Worm (Caenorhabditis elegans) whole organism, L2 larva: ENCODE results near the gene ugt-21.
A peak's percentile ranks its signal among the peaks of the same experiment; 100 is the strongest.

Experiments
- F13H6.1 ChIP-seq: sonication (generic microtip); optimal IDR thresholded peaks from 2 replicates; lab custom pipeline; 2016; ENCODE audit warnings: missing genetic modification characterization, missing compliant biosample characterization
- R02D3.7 ChIP-seq: fragments of 150-350 bp; optimal IDR thresholded peaks from 2 replicates; lab custom pipeline; 2014; ENCODE audit warnings: missing biosample characterization, missing genetic modification characterization
- alr-1 ChIP-seq: fragments of 150-350 bp; optimal IDR thresholded peaks from 2 replicates; lab custom pipeline; 2014; ENCODE audit warnings: missing biosample characterization, missing genetic modification characterization
- ama-1 ChIP-seq: fragments of 150-350 bp; optimal IDR thresholded peaks from 2 replicates; lab custom pipeline; 2018; ENCODE audit warnings: inconsistent platforms
- blmp-1 ChIP-seq: sonication (generic microtip); optimal IDR thresholded peaks from 2 replicates; lab custom pipeline; 2017; ENCODE audit warnings: missing genetic modification characterization, mild to moderate bottlenecking, missing compliant biosample characterization, antibody characterized with exemption, moderate library complexity; ENCODE audit not compliant: insufficient read depth
- ceh-16 ChIP-seq: fragments of 150-350 bp; optimal IDR thresholded peaks from 2 replicates; lab custom pipeline; 2014; ENCODE audit warnings: missing biosample characterization, missing genetic modification characterization
- ceh-82 ChIP-seq: fragments of 150-350 bp; optimal IDR thresholded peaks from 2 replicates; lab custom pipeline; 2014; ENCODE audit warnings: missing biosample characterization, missing genetic modification characterization
- elt-3 ChIP-seq: sonication (generic microtip); optimal IDR thresholded peaks from 2 replicates; lab custom pipeline; 2017; ENCODE audit warnings: missing biosample characterization, missing genetic modification characterization
- fos-1 ChIP-seq: fragments of 150-350 bp; optimal IDR thresholded peaks from 2 replicates; lab custom pipeline; 2014; ENCODE audit warnings: missing biosample characterization, missing genetic modification characterization
- gmeb-1 ChIP-seq: fragments of 150-350 bp; optimal IDR thresholded peaks from 2 replicates; lab custom pipeline; 2014; ENCODE audit warnings: missing biosample characterization, missing genetic modification characterization
- lin-11 ChIP-seq: fragments of 150-350 bp; sonication (generic microtip); optimal IDR thresholded peaks from 2 replicates; lab custom pipeline; 2014; ENCODE audit warnings: missing biosample characterization, missing genetic modification characterization, inconsistent platforms, mixed read lengths
- lin-13 ChIP-seq: fragments of 150-350 bp; optimal IDR thresholded peaks from 2 replicates; lab custom pipeline; 2014; ENCODE audit warnings: missing biosample characterization, missing genetic modification reagents, missing genetic modification characterization
- lsy-2 ChIP-seq, 2 experiments: fragments of 150-350 bp in 1 of 2; sonication (generic microtip) in 1 of 2; optimal IDR thresholded peaks; 2 replicates each; lab custom pipeline; 2014 to 2017; ENCODE audit warnings: missing biosample characterization in 2 of 2, missing genetic modification characterization in 2 of 2
- mab-5 ChIP-seq: fragments of 150-350 bp; optimal IDR thresholded peaks from 2 replicates; lab custom pipeline; 2014; ENCODE audit warnings: missing biosample characterization, missing genetic modification characterization
- mdl-1 ChIP-seq, 2 experiments: fragments of 150-350 bp in 1 of 2; sonication (generic microtip) in 1 of 2; optimal IDR thresholded peaks; 2 replicates each; lab custom pipeline; 2017; ENCODE audit warnings: missing biosample characterization in 2 of 2, missing genetic modification characterization in 2 of 2
- nhr-11 ChIP-seq: fragments of 150-350 bp; optimal IDR thresholded peaks from 2 replicates; lab custom pipeline; 2014; ENCODE audit warnings: missing biosample characterization, missing genetic modification characterization
- nhr-129 ChIP-seq: fragments of 150-350 bp; optimal IDR thresholded peaks from 2 replicates; lab custom pipeline; 2014; ENCODE audit warnings: missing biosample characterization, missing genetic modification characterization
- nhr-21 ChIP-seq: fragments of 150-350 bp; optimal IDR thresholded peaks from 2 replicates; lab custom pipeline; 2014; ENCODE audit warnings: missing biosample characterization, missing genetic modification characterization
- nhr-237 ChIP-seq: fragments of 150-350 bp; optimal IDR thresholded peaks from 2 replicates; lab custom pipeline; 2014; ENCODE audit warnings: missing biosample characterization, missing genetic modification characterization
- nhr-25 ChIP-seq: fragments of 150-350 bp; sonication (generic microtip); optimal IDR thresholded peaks from 3 replicates; lab custom pipeline; 2014; ENCODE audit warnings: missing biosample characterization, missing genetic modification characterization
- nhr-6 ChIP-seq: fragments of 150-350 bp; optimal IDR thresholded peaks from 2 replicates; lab custom pipeline; 2014; ENCODE audit warnings: missing biosample characterization, missing genetic modification characterization
- nhr-77 ChIP-seq: fragments of 150-350 bp; optimal IDR thresholded peaks from 2 replicates; lab custom pipeline; 2014; ENCODE audit warnings: missing biosample characterization, missing genetic modification characterization
- peb-1 ChIP-seq: fragments of 150-350 bp; optimal IDR thresholded peaks from 2 replicates; lab custom pipeline; 2014; ENCODE audit warnings: missing biosample characterization, missing genetic modification characterization
- sem-4 ChIP-seq: fragments of 150-350 bp; optimal IDR thresholded peaks from 2 replicates; lab custom pipeline; 2014; ENCODE audit warnings: missing biosample characterization, missing genetic modification reagents, missing genetic modification characterization
- skn-1 ChIP-seq: sonication (generic microtip); optimal IDR thresholded peaks from 2 replicates; lab custom pipeline; 2017; ENCODE audit warnings: missing biosample characterization, missing genetic modification characterization
- sma-3 ChIP-seq: sonication (generic microtip); optimal IDR thresholded peaks from 2 replicates; lab custom pipeline; 2016; ENCODE audit warnings: missing genetic modification reagents, missing genetic modification characterization, missing compliant biosample characterization
- sma-9 ChIP-seq, 2 experiments: fragments of 150-350 bp in 1 of 2; sonication (generic microtip) in 1 of 2; optimal IDR thresholded peaks; 2 replicates each; lab custom pipeline; 2014 to 2016; ENCODE audit warnings: missing genetic modification characterization in 2 of 2, mild to moderate bottlenecking in 1 of 2, missing biosample characterization in 1 of 2, missing compliant biosample characterization in 1 of 2, missing genetic modification reagents in 1 of 2, moderate library complexity in 1 of 2
- snpc-4 ChIP-seq: fragments of 150-350 bp; optimal IDR thresholded peaks from 2 replicates; lab custom pipeline; 2014; ENCODE audit warnings: missing biosample characterization, missing genetic modification characterization
- unc-39 ChIP-seq: fragments of 150-350 bp; optimal IDR thresholded peaks from 2 replicates; lab custom pipeline; 2014; ENCODE audit warnings: missing biosample characterization, missing genetic modification characterization
- zag-1 ChIP-seq: fragments of 150-350 bp; optimal IDR thresholded peaks from 2 replicates; lab custom pipeline; 2014; ENCODE audit warnings: missing biosample characterization, missing genetic modification characterization
- ztf-1 ChIP-seq: fragments of 200-800 bp; sonication (Bioruptor generic); conservative IDR thresholded peaks from 2 replicates; pipeline ENCODE4 v1.3.6; 2022; ENCODE audit warnings: missing genetic modification characterization, missing compliant biosample characterization
- ztf-4 ChIP-seq: fragments of 150-350 bp; optimal IDR thresholded peaks from 2 replicates; lab custom pipeline; 2014; ENCODE audit warnings: missing biosample characterization, missing genetic modification characterization

ugt-21 gene

ce11 chrIV:9477135-9477928 is 22.8 kb upstream of the ugt-21 start, which contains the start of gene wrt-3 (continued):
- peak; percentile 51 for TF ChIP-seq nhr-129 (tag; lab: Kevin White, UChicago)
- peak; percentile 22 for TF ChIP-seq ceh-16 (tag; lab: Kevin White, UChicago)
- no peak for TF ChIP-seq alr-1
- TF ChIP-seq gmeb-1 (tag; lab: Kevin White, UChicago): no peak
- TF ChIP-seq ztf-4 (tag; lab: Kevin White, UChicago): no peak
- TF ChIP-seq lsy-2 (tag; optimal IDR thresholded peaks at IDR 0.05; lab: Kevin White, UChicago): no peak
- no peak for TF ChIP-seq zag-1
- TF ChIP-seq nhr-21 (tag; lab: Kevin White, UChicago): peak; percentile 65
- TF ChIP-seq ceh-82 (tag; lab: Kevin White, UChicago): no peak
- TF ChIP-seq blmp-1 (tag; lab: Kevin White, UChicago): peak; percentile 44
- TF ChIP-seq lin-11: no peak
- TF ChIP-seq F13H6.1 (tag; lab: Kevin White, UChicago): no peak
- TF ChIP-seq mab-5 (tag; lab: Kevin White, UChicago): peak; percentile 13
- no peak for TF ChIP-seq elt-3 (tag; lab: Kevin White, UChicago)
- TF ChIP-seq nhr-6 (tag; lab: Kevin White, UChicago): no peak

ce11 chrIV:9480936-9481335 is 19.2 kb upstream of the ugt-21 start, which contains the start of gene cng-3:
cng-3 (minus strand) TSS chrIV:9481037.
- no peak for TF ChIP-seq lin-13 (GFP tag; lab: Kevin White, UChicago)

- TF ChIP-seq sem-4 (no peak), gmeb-1 (tag; lab: Kevin White, UChicago) (no peak), ama-1 (lab: Kevin White, UChicago) (no peak), nhr-237 (tag; lab: Kevin White, UChicago) (no peak), nhr-11 (no peak), snpc-4 (no peak), zag-1 (no peak), R02D3.7 (tag; lab: Kevin White, UChicago) (no peak), ztf-1 (no peak), nhr-77 (tag; lab: Kevin White, UChicago) (no peak), ceh-82 (tag; lab: Kevin White, UChicago) (no peak), unc-39 (no peak), nhr-25 (tag; lab: Kevin White, UChicago) (no peak), elt-3 (tag; lab: Kevin White, UChicago) (no peak), peb-1 (tag; lab: Kevin White, UChicago) (no peak), F13H6.1 (tag; lab: Kevin White, UChicago) (no peak), skn-1 (tag; lab: Kevin White, UChicago) (no peak), ceh-16 (tag; lab: Kevin White, UChicago) (no peak)
Observed at ce11 chrIV:9485040-9485439, 15.1 kb upstream of the ugt-21 start, which contains the start of gene gadr-2. gadr-2 (minus strand) TSS chrIV:9485140.

- TF ChIP-seq sma-3 (no peak), fos-1 (tag; lab: Kevin White, UChicago) (no peak), F13H6.1 (tag; lab: Kevin White, UChicago) (no peak)
Observed at ce11 chrIV:9485972-9486371, 14.1 kb upstream of the ugt-21 start, which contains the start of gene sru-2. sru-2 (plus strand) TSS chrIV:9486272.

ce11 chrIV:9486779-9487178 is 13.3 kb upstream of the ugt-21 start:
- TF ChIP-seq gmeb-1 (tag; lab: Kevin White, UChicago) (no peak), fos-1 (tag; lab: Kevin White, UChicago) (no peak), peb-1 (tag; lab: Kevin White, UChicago) (no peak), nhr-129 (tag; lab: Kevin White, UChicago) (no peak), mdl-1 (tag; optimal IDR thresholded peaks at IDR 0.05; lab: Kevin White, UChicago) (no peak), lin-11 (no peak), sma-9 (GFP tag; optimal IDR thresholded peaks at IDR 0.05; lab: Kevin White, UChicago) (no peak), sma-9 (tag; optimal IDR thresholded peaks at IDR 0.05; lab: Kevin White, UChicago) (no peak)
